Worm (Caenorhabditis elegans) whole organism, mixed stage, embryonic: ENCODE data around the gene F37C4.6.

Experiments used
- ceh-83 ChIP-seq: fragments of 200-800 bp; sonication (Bioruptor generic); optimal IDR thresholded peaks from 2 replicates; lab custom pipeline; 2018; ENCODE audit warnings: mild to moderate bottlenecking, missing genetic modification characterization, missing compliant biosample characterization
- elt-3 ChIP-seq: fragments of 150-350 bp; optimal IDR thresholded peaks from 2 replicates; lab custom pipeline; 2014; ENCODE audit warnings: missing biosample characterization, missing genetic modification characterization
- flh-1 ChIP-seq: fragments of 200-800 bp; sonication (Bioruptor generic); optimal IDR thresholded peaks from 2 replicates; lab custom pipeline; 2018; ENCODE audit warnings: mild to moderate bottlenecking, missing genetic modification characterization, moderate library complexity, missing compliant biosample characterization
- lin-13 ChIP-seq: fragments of 150-350 bp; optimal IDR thresholded peaks from 2 replicates; lab custom pipeline; 2014; ENCODE audit warnings: missing biosample characterization, missing genetic modification characterization
- mls-2 ChIP-seq: sonication (generic microtip); optimal IDR thresholded peaks from 2 replicates; lab custom pipeline; 2016; ENCODE audit warnings: mild to moderate bottlenecking, missing genetic modification characterization, moderate library complexity, missing compliant biosample characterization
- nhr-12 ChIP-seq: fragments of 150-350 bp; optimal IDR thresholded peaks from 2 replicates; lab custom pipeline; 2014; ENCODE audit warnings: missing biosample characterization, missing genetic modification characterization
- unc-62 ChIP-seq: fragments of 150-350 bp; optimal IDR thresholded peaks from 2 replicates; lab custom pipeline; 2014; ENCODE audit warnings: missing biosample characterization, missing genetic modification reagents, missing genetic modification characterization

DNA sequence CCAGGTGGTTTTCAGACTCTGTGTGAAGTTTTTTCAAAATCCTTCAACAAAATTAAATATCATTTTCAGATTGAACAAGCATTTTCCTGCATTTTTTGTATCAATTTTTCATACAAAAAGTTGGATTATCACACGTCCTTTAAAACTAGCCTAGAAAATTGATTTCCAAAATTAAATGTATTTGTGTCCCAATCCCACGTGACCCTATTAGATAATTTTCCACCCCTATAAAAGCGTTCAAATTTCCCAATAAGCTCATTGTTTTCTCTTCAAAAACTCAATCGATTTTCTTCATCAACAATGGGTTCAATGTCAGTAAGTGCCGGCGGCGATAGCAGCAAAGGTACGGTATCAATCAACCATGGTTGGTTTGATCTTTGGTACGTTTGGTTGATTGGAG lies 36.3 kb upstream of the F37C4.6 start, which contains the start of gene F56D6.19:
- TF ChIP-seq lin-13 (tag; lab: Kevin White, UChicago) = no peak
- TF ChIP-seq unc-62 (GFP tag; lab: Kevin White, UChicago) = no peak
- TF ChIP-seq nhr-12 (tag; lab: Kevin White, UChicago) = no peak
- no peak for TF ChIP-seq mls-2
- no peak for TF ChIP-seq flh-1
- no peak for TF ChIP-seq elt-3
- TF ChIP-seq ceh-83 (GFP tag; lab: Kevin White, UChicago) = no peak
